Worm (Caenorhabditis elegans) whole organism, mixed stage, embryonic: ENCODE measurements around the gene pho-10.

Experiments used
- M03D4.4 ChIP-seq: sonication (generic microtip); optimal IDR thresholded peaks from 2 replicates; lab custom pipeline; 2017; ENCODE audit warnings: mild to moderate bottlenecking, missing genetic modification characterization, missing compliant biosample characterization
- blmp-1 ChIP-seq: fragments of 150-350 bp; optimal IDR thresholded peaks from 2 replicates; lab custom pipeline; 2014; ENCODE audit warnings: missing biosample characterization, missing genetic modification characterization
- ceh-83 ChIP-seq: fragments of 200-800 bp; sonication (Bioruptor generic); optimal IDR thresholded peaks from 2 replicates; lab custom pipeline; 2018; ENCODE audit warnings: mild to moderate bottlenecking, missing genetic modification characterization, missing compliant biosample characterization
- drap-1 ChIP-seq: fragments of 200-800 bp; sonication (Bioruptor generic); optimal IDR thresholded peaks from 3 replicates; lab custom pipeline; 2018; ENCODE audit warnings: mild to moderate bottlenecking, missing genetic modification characterization, missing compliant biosample characterization
- elt-3 ChIP-seq: fragments of 150-350 bp; optimal IDR thresholded peaks from 2 replicates; lab custom pipeline; 2014; ENCODE audit warnings: missing biosample characterization, missing genetic modification characterization
- flh-1 ChIP-seq: fragments of 200-800 bp; sonication (Bioruptor generic); optimal IDR thresholded peaks from 2 replicates; lab custom pipeline; 2018; ENCODE audit warnings: mild to moderate bottlenecking, missing genetic modification characterization, moderate library complexity, missing compliant biosample characterization
- lsy-2 ChIP-seq: fragments of 150-350 bp; optimal IDR thresholded peaks from 2 replicates; lab custom pipeline; 2014; ENCODE audit warnings: missing biosample characterization, missing genetic modification characterization
- nhr-12 ChIP-seq: fragments of 150-350 bp; optimal IDR thresholded peaks from 2 replicates; lab custom pipeline; 2014; ENCODE audit warnings: missing biosample characterization, missing genetic modification characterization
- nhr-237 ChIP-seq: fragments of 150-350 bp; optimal IDR thresholded peaks from 2 replicates; lab custom pipeline; 2014; ENCODE audit warnings: missing biosample characterization, missing genetic modification characterization
- tbx-8 ChIP-seq: fragments of 200-800 bp; sonication (Bioruptor generic); optimal IDR thresholded peaks from 2 replicates; lab custom pipeline; 2018; ENCODE audit warnings: mild to moderate bottlenecking, missing genetic modification characterization, moderate library complexity, missing compliant biosample characterization
- unc-120 ChIP-seq: sonication (generic microtip); optimal IDR thresholded peaks from 2 replicates; lab custom pipeline; 2017; ENCODE audit warnings: missing genetic modification characterization, missing compliant biosample characterization; ENCODE audit not compliant: poor library complexity, severe bottlenecking
- unc-39 ChIP-seq: fragments of 150-350 bp; optimal IDR thresholded peaks from 2 replicates; lab custom pipeline; 2014; ENCODE audit warnings: missing biosample characterization, missing genetic modification characterization

DNA sequence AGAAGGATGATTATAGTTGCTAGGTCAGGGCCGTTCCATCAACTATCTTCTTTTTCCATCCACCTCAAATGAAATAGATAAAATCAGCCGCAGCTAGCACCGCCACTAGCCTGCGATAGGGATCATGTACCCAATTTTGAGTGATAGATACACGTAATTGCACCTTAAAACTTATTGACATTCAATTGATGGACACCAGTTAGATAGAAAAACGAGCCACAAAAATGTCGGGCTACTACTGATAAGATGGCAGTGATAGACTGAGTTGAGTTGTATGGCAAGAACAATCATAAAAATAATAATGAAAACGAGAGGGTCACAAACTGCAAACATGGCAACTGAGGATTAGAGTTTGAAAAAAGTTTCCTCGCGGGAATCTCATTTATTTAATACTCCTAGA is 28.5 kb downstream of the pho-10 start:
- TF ChIP-seq blmp-1 (tag; lab: Kevin White, UChicago) (no peak), flh-1 (no peak), M03D4.4 (tag; lab: Kevin White, UChicago) (no peak), lsy-2 (no peak), drap-1 (no peak), ceh-83 (GFP tag; lab: Kevin White, UChicago) (no peak), nhr-237 (tag; lab: Kevin White, UChicago) (no peak), elt-3 (no peak), unc-39 (no peak), unc-120 (tag; lab: Kevin White, UChicago) (no peak), nhr-12 (no peak), tbx-8 (no peak)
